Fruit fly (Drosophila melanogaster): ENCODE results near the gene ApepP.

The ApepP gene

DNA sequence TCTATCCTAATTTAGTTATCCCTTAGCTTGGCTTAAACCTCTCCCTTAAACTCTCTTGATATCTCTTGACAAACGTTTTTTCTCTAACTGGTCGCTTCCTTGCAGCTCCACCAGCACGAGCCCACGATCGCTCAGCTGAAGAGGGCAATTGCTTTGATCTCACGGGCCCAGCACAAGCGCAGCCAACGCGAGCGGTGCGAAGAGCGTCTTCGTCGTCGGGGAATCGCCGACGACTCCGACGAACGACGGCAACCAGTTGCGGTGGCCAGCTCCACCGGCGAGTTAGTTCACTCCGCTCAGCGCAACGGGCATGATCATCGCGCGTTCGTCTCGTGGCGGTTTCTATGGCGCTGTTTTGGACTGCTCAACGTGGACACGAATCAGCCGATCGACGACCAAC is 29.3 kb downstream of the ApepP start (continued):
- TF ChIP-seq CG34422 (GFP tag; IDR thresholded peaks at IDR 0.05) = peak; percentile 16; the same call in 1 of the 3 replicates
- no peak for TF ChIP-seq CG7786 (GFP tag; optimal IDR thresholded peaks at IDR 0.05)
- TF ChIP-seq CG18262 (tag; optimal IDR thresholded peaks at IDR 0.05) = no peak
- TF ChIP-seq Dll (GFP tag; IDR thresholded peaks at IDR 0.05; ENCODE audit: partially characterized antibody) = no peak
- no peak for TF ChIP-seq Ravus (GFP tag; IDR thresholded peaks at IDR 0.05)
- TF ChIP-seq Hr3 (GFP tag; optimal IDR thresholded peaks at IDR 0.05) = no peak
- no peak for TF ChIP-seq en (GFP tag; optimal IDR thresholded peaks at IDR 0.05)
- 0 out of 2 replicates have a peak, but pooled peaks have one; percentile 12 for TF ChIP-seq tna (GFP tag; IDR thresholded peaks at IDR 0.05; ENCODE audit: partially characterized antibody)
- no peak for TF ChIP-seq Side (GFP tag; optimal IDR thresholded peaks at IDR 0.05)
- TF ChIP-seq CG10366 (GFP tag; IDR thresholded peaks at IDR 0.05) = no peak
- TF ChIP-seq CG34376 (GFP tag; optimal IDR thresholded peaks at IDR 0.05) = peak; percentile 54
- TF ChIP-seq Dfd (GFP tag; optimal IDR thresholded peaks at IDR 0.05) = no peak
- TF ChIP-seq Eip74EF (GFP tag; optimal IDR thresholded peaks at IDR 0.05) = no peak
- TF ChIP-seq bigmax (GFP tag; optimal IDR thresholded peaks at IDR 0.05) = no peak
- no peak for TF ChIP-seq YL-1 (GFP tag; optimal IDR thresholded peaks at IDR 0.05)
- no peak for TF ChIP-seq Asciz (GFP tag; optimal IDR thresholded peaks at IDR 0.05)
- no peak for TF ChIP-seq Sox102F (GFP tag; optimal IDR thresholded peaks at IDR 0.05)
- no peak for TF ChIP-seq CG30403 (GFP tag; optimal IDR thresholded peaks at IDR 0.05)
- peak; percentile 99 for TF ChIP-seq Deaf1 (tag; optimal IDR thresholded peaks at IDR 0.05)
- no peak for TF ChIP-seq Kr (GFP tag; optimal IDR thresholded peaks at IDR 0.05)
- no peak for TF ChIP-seq CG7271 (tag; optimal IDR thresholded peaks at IDR 0.05)
- TF ChIP-seq Sox100B (GFP tag; optimal IDR thresholded peaks at IDR 0.05) = no peak
- TF ChIP-seq her (GFP tag; optimal IDR thresholded peaks at IDR 0.05) = peak; percentile 34
- no peak for TF ChIP-seq CG2116 (GFP tag; optimal IDR thresholded peaks at IDR 0.05)
- TF ChIP-seq slp2 (GFP tag; optimal IDR thresholded peaks at IDR 0.05) = no peak
- TF ChIP-seq phol (tag; optimal IDR thresholded peaks at IDR 0.05) = no peak
- TF ChIP-seq dan (GFP tag; IDR thresholded peaks at IDR 0.05) = no peak
- TF ChIP-seq CG33213 (GFP tag; optimal IDR thresholded peaks at IDR 0.05) = no peak
- no peak for TF ChIP-seq chif (GFP tag; optimal IDR thresholded peaks at IDR 0.05)
- TF ChIP-seq CG2202 (tag; optimal IDR thresholded peaks at IDR 0.05) = no peak
- TF ChIP-seq Hr51 (GFP tag; optimal IDR thresholded peaks at IDR 0.05) = no peak
- TF ChIP-seq crol (GFP tag; IDR thresholded peaks at IDR 0.05) = no peak
- TF ChIP-seq Doc2 (GFP tag; IDR thresholded peaks at IDR 0.05) = no peak
- no peak for TF ChIP-seq CG14965 (GFP tag; optimal IDR thresholded peaks at IDR 0.05; ENCODE audit: borderline replicate concordance)
- no peak for TF ChIP-seq stwl (tag; optimal IDR thresholded peaks at IDR 0.05)
- no peak for TF ChIP-seq CG10654 (GFP tag; optimal IDR thresholded peaks at IDR 0.05)
- no peak for TF ChIP-seq Lhr (GFP tag; optimal IDR thresholded peaks at IDR 0.05)
- no peak for TF ChIP-seq odd (GFP tag; optimal IDR thresholded peaks at IDR 0.05)
- TF ChIP-seq esg (GFP tag; conservative IDR thresholded peaks at IDR 0.05) = no peak
- no peak for TF ChIP-seq CG5245 (GFP tag; optimal IDR thresholded peaks at IDR 0.05)
- no peak for TF ChIP-seq ind (GFP tag; optimal IDR thresholded peaks at IDR 0.05)
- TF ChIP-seq Mad (GFP tag; optimal IDR thresholded peaks at IDR 0.05) = no peak
- peak; percentile 30 for TF ChIP-seq Nf-YC (tag; optimal IDR thresholded peaks at IDR 0.05)
- TF ChIP-seq sens-2 (GFP tag; IDR thresholded peaks at IDR 0.05) = no peak
- TF ChIP-seq CG1832 (GFP tag; optimal IDR thresholded peaks at IDR 0.05) = no peak
- TF ChIP-seq Hmr (GFP tag; optimal IDR thresholded peaks at IDR 0.05) = peak; percentile 0
- no peak for TF ChIP-seq Stat92E (GFP tag; optimal IDR thresholded peaks at IDR 0.05)
- TF ChIP-seq exex (tag; optimal IDR thresholded peaks at IDR 0.05) = peak; percentile 7
- TF ChIP-seq CG15601 (tag; optimal IDR thresholded peaks at IDR 0.05) = no peak
- no peak for TF ChIP-seq disco-r (GFP tag; optimal IDR thresholded peaks at IDR 0.05)
- TF ChIP-seq CG1529 (GFP tag; optimal IDR thresholded peaks at IDR 0.05) = no peak
